Worm (Caenorhabditis elegans): Measurements from ENCODE around the gene ZC239.15.

Gene ZC239.15

ce11 chrII:3264704-3265103 lies 40.2 kb upstream of the ZC239.15 start:
- no peak for TF ChIP-seq pax-1 (tag; optimal IDR thresholded peaks at IDR 0.05)

ce11 chrII:3262504-3262903 lies 38.0 kb upstream of the ZC239.15 start, which contains the start of gene F02E11.2:
TSS of gene F02E11.2 (plus strand) at chrII:3262804.
- TF ChIP-seq dve-1 (tag; optimal IDR thresholded peaks at IDR 0.05) (no peak), ceh-30 (tag; optimal IDR thresholded peaks at IDR 0.05) (no peak), fkh-10 (GFP tag; optimal IDR thresholded peaks at IDR 0.05) (no peak), ceh-6 (GFP tag; optimal IDR thresholded peaks at IDR 0.05) (no peak), ama-1 (optimal IDR thresholded peaks at IDR 0.05) (no peak), hlh-8 (tag; optimal IDR thresholded peaks at IDR 0.05) (no peak), pat-9 (tag; optimal IDR thresholded peaks at IDR 0.05) (no peak), T23F11.4 (GFP tag; optimal IDR thresholded peaks at IDR 0.05) (no peak), ceh-14 (tag; optimal IDR thresholded peaks at IDR 0.05) (no peak), nhr-11 (tag; optimal IDR thresholded peaks at IDR 0.05) (no peak), syd-9 (tag; optimal IDR thresholded peaks at IDR 0.05) (no peak), unc-3 (GFP tag; conservative IDR thresholded peaks at IDR 0.05) (no peak), unc-3 (tag; optimal IDR thresholded peaks at IDR 0.05) (no peak)

- TF ChIP-seq fkh-6 (tag; optimal IDR thresholded peaks at IDR 0.05): no peak
- no peak for TF ChIP-seq elt-4 (tag; optimal IDR thresholded peaks at IDR 0.05)
- no peak for TF ChIP-seq odd-2 (tag; optimal IDR thresholded peaks at IDR 0.05)
- TF ChIP-seq K02D7.2 (tag; optimal IDR thresholded peaks at IDR 0.05): no peak
- TF ChIP-seq ztf-16 (tag; optimal IDR thresholded peaks at IDR 0.05): no peak
- TF ChIP-seq Y22D7AL.16 (tag; optimal IDR thresholded peaks at IDR 0.05): no peak
- no peak for TF ChIP-seq ceh-45 (GFP tag; IDR thresholded peaks at IDR 0.05)
- TF ChIP-seq ceh-18 (tag; optimal IDR thresholded peaks at IDR 0.05): no peak
- no peak for TF ChIP-seq pax-1 (tag; optimal IDR thresholded peaks at IDR 0.05)
- no peak for TF ChIP-seq ceh-48 (tag; optimal IDR thresholded peaks at IDR 0.05)
- TF ChIP-seq fax-1 (tag; optimal IDR thresholded peaks at IDR 0.05): no peak
Measured at ce11 chrII:3259254-3259653, 34.7 kb upstream of the ZC239.15 start, which contains the start of gene gcy-19. TSS of gene gcy-19 (minus strand) at chrII:3259354.

- no peak for TF ChIP-seq hlh-8 (tag; optimal IDR thresholded peaks at IDR 0.05)
- TF ChIP-seq C38D4.7 (GFP tag; optimal IDR thresholded peaks at IDR 0.05): no peak
- no peak for TF ChIP-seq npax-4 (tag; optimal IDR thresholded peaks at IDR 0.05)
- no peak for TF ChIP-seq pqm-1 (tag; optimal IDR thresholded peaks at IDR 0.05)
- no peak for TF ChIP-seq rnt-1 (tag; optimal IDR thresholded peaks at IDR 0.05)
- no peak for TF ChIP-seq sdc-2 (tag; optimal IDR thresholded peaks at IDR 0.05)
- no peak for TF ChIP-seq unc-42 (tag; optimal IDR thresholded peaks at IDR 0.05)
- TF ChIP-seq eyg-1 (tag; optimal IDR thresholded peaks at IDR 0.05): no peak
- TF ChIP-seq ceh-48 (tag; optimal IDR thresholded peaks at IDR 0.05): no peak
Measured at ce11 chrII:3251782-3252181, 27.3 kb upstream of the ZC239.15 start.

ce11 chrII:3250195-3250594 lies 25.7 kb upstream of the ZC239.15 start:
- TF ChIP-seq hlh-6 (tag; optimal IDR thresholded peaks at IDR 0.05) (no peak), pqm-1 (tag; optimal IDR thresholded peaks at IDR 0.05) (no peak), hlh-15 (tag; optimal IDR thresholded peaks at IDR 0.05) (no peak), C38D4.7 (GFP tag; optimal IDR thresholded peaks at IDR 0.05) (no peak), T23F11.4 (GFP tag; optimal IDR thresholded peaks at IDR 0.05) (no peak), ref-2 (tag; optimal IDR thresholded peaks at IDR 0.05) (no peak), sdc-2 (tag; optimal IDR thresholded peaks at IDR 0.05) (no peak), ets-4 (tag; optimal IDR thresholded peaks at IDR 0.05) (no peak), pros-1 (tag; optimal IDR thresholded peaks at IDR 0.05) (no peak), nhr-232 (tag; optimal IDR thresholded peaks at IDR 0.05) (no peak), ztf-16 (tag; optimal IDR thresholded peaks at IDR 0.05) (no peak), dve-1 (tag; optimal IDR thresholded peaks at IDR 0.05) (no peak), ceh-24 (tag; optimal IDR thresholded peaks at IDR 0.05) (no peak), fax-1 (tag; optimal IDR thresholded peaks at IDR 0.05) (no peak), ceh-19 (GFP tag; optimal IDR thresholded peaks at IDR 0.05) (no peak), pat-9 (tag; optimal IDR thresholded peaks at IDR 0.05) (no peak), hlh-8 (tag; optimal IDR thresholded peaks at IDR 0.05) (no peak), lin-11 (tag; optimal IDR thresholded peaks at IDR 0.05) (no peak), tbx-2 (tag; optimal IDR thresholded peaks at IDR 0.05) (no peak), K09A11.1 (tag; optimal IDR thresholded peaks at IDR 0.05; ENCODE audit: insufficient read depth) (no peak)

All from whole organism, late embryonic.